Fruit fly (Drosophila melanogaster) whole organism, embryonic: ENCODE results near the gene CG17768.

Experiments used
- Antp ChIP-seq: fragments of 200-800 bp; sonication (Bioruptor generic); optimal IDR thresholded peaks from 3 replicates; lab custom pipeline; 2016; ENCODE audit warnings: missing biosample characterization, missing genetic modification characterization
- B-H1 ChIP-seq: fragments of 200-800 bp; sonication (Bioruptor generic); IDR thresholded peaks from 3 replicates; pipeline ENCODE4 v1.3.6; 2022; ENCODE audit warnings: missing biosample characterization, missing genetic modification characterization
- Blimp-1 ChIP-seq: fragments of 200-800 bp; sonication (Bioruptor generic); optimal IDR thresholded peaks from 3 replicates; lab custom pipeline; 2018; ENCODE audit warnings: missing biosample characterization, missing genetic modification characterization, mild to moderate bottlenecking, moderate library complexity, missing genetic modification reagents
- BtbVII ChIP-seq: fragments of 200-800 bp; sonication (Bioruptor generic); optimal IDR thresholded peaks from 3 replicates; lab custom pipeline; 2017; ENCODE audit warnings: missing biosample characterization, mild to moderate bottlenecking, missing genetic modification characterization
- CG10366 ChIP-seq: fragments of 200-800 bp; sonication (Bioruptor generic); IDR thresholded peaks from 2 replicates; pipeline ENCODE4 v1.3.6; 2022; ENCODE audit warnings: missing biosample characterization, missing genetic modification characterization
- CG10565 ChIP-seq: fragments of 200-800 bp; sonication (Bioruptor generic); optimal IDR thresholded peaks from 3 replicates; lab custom pipeline; 2016; ENCODE audit warnings: missing biosample characterization, mild to moderate bottlenecking, missing genetic modification characterization
- CG11504 ChIP-seq: fragments of 200-800 bp; sonication (Bioruptor generic); optimal IDR thresholded peaks from 3 replicates; lab custom pipeline; 2019; ENCODE audit warnings: missing biosample characterization, mild to moderate bottlenecking, missing genetic modification characterization, moderate library complexity
- CG12104 ChIP-seq: fragments of 200-800 bp; sonication (Bioruptor generic); optimal IDR thresholded peaks from 3 replicates; lab custom pipeline; 2016; ENCODE audit warnings: missing biosample characterization, missing genetic modification characterization
- CG14710 ChIP-seq: fragments of 200-800 bp; sonication (Bioruptor generic); optimal IDR thresholded peaks from 3 replicates; lab custom pipeline; 2019; ENCODE audit warnings: missing biosample characterization, mild to moderate bottlenecking, missing genetic modification characterization, moderate library complexity
- CG16863 ChIP-seq: fragments of 200-800 bp; sonication (Bioruptor generic); optimal IDR thresholded peaks from 3 replicates; lab custom pipeline; 2016; ENCODE audit warnings: missing biosample characterization, missing genetic modification characterization
- CG2712 ChIP-seq: fragments of 200-800 bp; optimal IDR thresholded peaks from 3 replicates; lab custom pipeline; 2019; ENCODE audit warnings: missing biosample characterization, mild to moderate bottlenecking, missing genetic modification characterization, moderate library complexity
- CG30431 ChIP-seq: fragments of 200-800 bp; sonication (Bioruptor generic); optimal IDR thresholded peaks from 2 replicates; lab custom pipeline; 2017; ENCODE audit warnings: missing biosample characterization, missing genetic modification characterization
- CG3065 ChIP-seq: fragments of 200-800 bp; sonication (Bioruptor generic); optimal IDR thresholded peaks from 2 replicates; lab custom pipeline; 2016; ENCODE audit warnings: missing biosample characterization, missing genetic modification characterization
- CG31224 ChIP-seq: fragments of 200-800 bp; sonication (Bioruptor generic); IDR thresholded peaks from 2 replicates; pipeline ENCODE4 v1.3.6; 2022; ENCODE audit warnings: missing biosample characterization, missing genetic modification characterization
- CG31441 ChIP-seq: fragments of 200-800 bp; sonication (Bioruptor generic); IDR thresholded peaks from 2 replicates; pipeline ENCODE4 v1.3.6; 2022; ENCODE audit warnings: missing biosample characterization, missing genetic modification characterization
- CG34422 ChIP-seq: fragments of 200-800 bp; sonication (Bioruptor generic); IDR thresholded peaks from 3 replicates; pipeline ENCODE4 v1.3.6; 2022; ENCODE audit warnings: missing biosample characterization, missing genetic modification characterization
- CG3838 ChIP-seq: fragments of 200-800 bp; sonication (Bioruptor generic); optimal IDR thresholded peaks from 3 replicates; lab custom pipeline; 2016; ENCODE audit warnings: missing biosample characterization, missing genetic modification characterization
- CG4730 ChIP-seq: fragments of 200-800 bp; sonication (Bioruptor generic); IDR thresholded peaks from 2 replicates; pipeline ENCODE4 v1.3.6; 2022; ENCODE audit warnings: missing biosample characterization, missing genetic modification characterization
- CG4820 ChIP-seq: fragments of 200-800 bp; sonication (Bioruptor generic); optimal IDR thresholded peaks from 3 replicates; lab custom pipeline; 2016; ENCODE audit warnings: missing biosample characterization, missing genetic modification characterization
- CG6813 ChIP-seq: fragments of 200-800 bp; sonication (Bioruptor generic); optimal IDR thresholded peaks from 2 replicates; lab custom pipeline; 2017; ENCODE audit warnings: missing biosample characterization, missing genetic modification characterization, mild to moderate bottlenecking, moderate library complexity, missing genetic modification reagents
- CG7928 ChIP-seq: fragments of 200-800 bp; sonication (Bioruptor generic); optimal IDR thresholded peaks from 2 replicates; lab custom pipeline; 2017; ENCODE audit warnings: missing biosample characterization, mild to moderate bottlenecking, missing genetic modification characterization
- CG9797 ChIP-seq: fragments of 200-800 bp; sonication (Bioruptor generic); optimal IDR thresholded peaks from 3 replicates; lab custom pipeline; 2018; ENCODE audit warnings: missing biosample characterization, mild to moderate bottlenecking, missing genetic modification characterization
- Doc3 ChIP-seq: fragments of 200-800 bp; sonication (Bioruptor generic); IDR thresholded peaks from 3 replicates; pipeline ENCODE4 v1.3.6; 2022; ENCODE audit warnings: missing biosample characterization, missing genetic modification characterization; ENCODE audit not compliant: partially characterized antibody
- Dp ChIP-seq: fragments of 200-800 bp; sonication (Bioruptor generic); optimal IDR thresholded peaks from 2 replicates; lab custom pipeline; 2018; ENCODE audit warnings: missing biosample characterization, mild to moderate bottlenecking, missing genetic modification characterization, moderate library complexity
- GATAe ChIP-seq: fragments of 200-800 bp; sonication (Bioruptor generic); conservative IDR thresholded peaks from 2 replicates; pipeline ENCODE4 v1.3.6; 2022; ENCODE audit warnings: missing biosample characterization, missing genetic modification characterization
- Hmx ChIP-seq: fragments of 200-800 bp; sonication (Bioruptor generic); optimal IDR thresholded peaks from 2 replicates; lab custom pipeline; 2016; ENCODE audit warnings: missing biosample characterization, missing genetic modification characterization
- Hr51 ChIP-seq, 2 experiments: fragments of 200-800 bp; sonication (Bioruptor generic); optimal IDR thresholded peaks; 2 replicates in 1 of 2; 3 replicates in 1 of 2; lab custom pipeline; 2016 to 2018; ENCODE audit warnings: missing biosample characterization in 2 of 2, missing genetic modification characterization in 2 of 2, mild to moderate bottlenecking in 1 of 2, moderate library complexity in 1 of 2
- Med ChIP-seq: fragments of 200-800 bp; sonication (Bioruptor generic); peaks from one replicate; lab custom pipeline; 2016; ENCODE audit warnings: missing biosample characterization, missing genetic modification characterization, mild to moderate bottlenecking, inconsistent platforms, moderate library complexity
- Meics ChIP-seq: fragments of 200-800 bp; sonication (Bioruptor generic); optimal IDR thresholded peaks from 2 replicates; lab custom pipeline; 2017; ENCODE audit warnings: missing biosample characterization, mild to moderate bottlenecking, missing genetic modification characterization
- Optix ChIP-seq: fragments of 200-800 bp; sonication (Bioruptor generic); IDR thresholded peaks from 3 replicates; pipeline ENCODE4 v1.3.6; 2022; ENCODE audit warnings: missing biosample characterization, missing genetic modification characterization
- Rx ChIP-seq: fragments of 200-800 bp; sonication (Bioruptor generic); IDR thresholded peaks from 2 replicates; pipeline ENCODE4 v1.3.6; 2022; ENCODE audit warnings: missing biosample characterization, missing genetic modification characterization
- Trl ChIP-seq, 3 experiments: fragments of >200 bp in 2 of 3; fragments of 200-800 bp in 1 of 3; sonication (Bioruptor generic) in 1 of 3; optimal IDR thresholded peaks; 2 replicates in 1 of 3; 3 replicates in 2 of 3; lab custom pipeline; 2016 to 2017; ENCODE audit warnings: missing biosample characterization in 1 of 3, missing genetic modification characterization in 1 of 3
- aop ChIP-seq: fragments of 200-800 bp; sonication (Bioruptor generic); IDR thresholded peaks from 2 replicates; pipeline ENCODE4 v1.3.6; 2022; ENCODE audit warnings: missing biosample characterization, missing genetic modification characterization
- ase ChIP-seq: fragments of 200-800 bp; sonication (Bioruptor generic); IDR thresholded peaks from 3 replicates; pipeline ENCODE4 v1.3.6; 2022; ENCODE audit warnings: missing biosample characterization, missing genetic modification characterization
- chif ChIP-seq, 2 experiments: fragments of 200-800 bp; sonication (Bioruptor generic); optimal IDR thresholded peaks; 3 replicates each; lab custom pipeline; 2016; ENCODE audit warnings: missing biosample characterization in 2 of 2, missing genetic modification characterization in 2 of 2
- da ChIP-seq: fragments of 200-800 bp; sonication (Bioruptor generic); optimal IDR thresholded peaks from 2 replicates; lab custom pipeline; 2016; ENCODE audit warnings: missing biosample characterization, missing genetic modification characterization
- her ChIP-seq: fragments of 200-800 bp; sonication (Bioruptor generic); optimal IDR thresholded peaks from 2 replicates; lab custom pipeline; 2016; ENCODE audit warnings: missing biosample characterization, missing genetic modification characterization
- jigr1 ChIP-seq: fragments of 200-800 bp; sonication (Bioruptor generic); IDR thresholded peaks from 3 replicates; pipeline ENCODE4 v1.3.6; 2022; ENCODE audit warnings: missing biosample characterization, missing genetic modification characterization
- ken ChIP-seq: fragments of 200-800 bp; sonication (Bioruptor generic); IDR thresholded peaks from 3 replicates; pipeline ENCODE4 v1.3.6; 2022; ENCODE audit warnings: missing biosample characterization, missing genetic modification characterization
- kni ChIP-seq: fragments of 200-800 bp; sonication (Bioruptor generic); optimal IDR thresholded peaks from 3 replicates; lab custom pipeline; 2017; ENCODE audit warnings: mild to moderate bottlenecking, missing biosample characterization, missing genetic modification reagents, missing genetic modification characterization
- pho ChIP-seq: fragments of 200-800 bp; sonication (Bioruptor generic); optimal IDR thresholded peaks from 2 replicates; lab custom pipeline; 2016; ENCODE audit warnings: missing biosample characterization, missing genetic modification characterization
- pros ChIP-seq: fragments of 200-800 bp; sonication (Bioruptor generic); optimal IDR thresholded peaks from 3 replicates; lab custom pipeline; 2019; ENCODE audit warnings: missing biosample characterization, mild to moderate bottlenecking, missing genetic modification characterization, moderate library complexity
- pzg ChIP-seq: fragments of 200-800 bp; sonication (Bioruptor generic); optimal IDR thresholded peaks from 3 replicates; lab custom pipeline; 2018; ENCODE audit warnings: missing biosample characterization, mild to moderate bottlenecking, missing genetic modification characterization, moderate library complexity
- run ChIP-seq: fragments of 200-800 bp; sonication (Bioruptor generic); optimal IDR thresholded peaks from 3 replicates; lab custom pipeline; 2018; ENCODE audit warnings: missing biosample characterization, mild to moderate bottlenecking, missing genetic modification characterization
- sd ChIP-seq: fragments of 200-800 bp; sonication (Bioruptor generic); optimal IDR thresholded peaks from 3 replicates; lab custom pipeline; 2018; ENCODE audit warnings: missing biosample characterization, mild to moderate bottlenecking, missing genetic modification characterization, moderate library complexity
- slp2 ChIP-seq: fragments of 200-800 bp; sonication (Bioruptor generic); optimal IDR thresholded peaks from 2 replicates; lab custom pipeline; 2016; ENCODE audit warnings: missing biosample characterization, missing genetic modification characterization
- sug ChIP-seq: fragments of 200-800 bp; optimal IDR thresholded peaks from 2 replicates; lab custom pipeline; 2019; ENCODE audit warnings: missing biosample characterization, mild to moderate bottlenecking, missing genetic modification characterization, moderate library complexity
- vnd ChIP-seq: fragments of 200-800 bp; sonication (Bioruptor generic); IDR thresholded peaks from 3 replicates; pipeline ENCODE4 v1.3.6; 2022; ENCODE audit warnings: missing biosample characterization, missing genetic modification characterization; ENCODE audit not compliant: partially characterized antibody
- zen2 ChIP-seq: fragments of 200-800 bp; sonication (Bioruptor generic); IDR thresholded peaks from 3 replicates; pipeline ENCODE4 v1.3.6; 2022; ENCODE audit warnings: missing biosample characterization, missing genetic modification characterization; ENCODE audit not compliant: partially characterized antibody

CG17768 gene

DNA sequence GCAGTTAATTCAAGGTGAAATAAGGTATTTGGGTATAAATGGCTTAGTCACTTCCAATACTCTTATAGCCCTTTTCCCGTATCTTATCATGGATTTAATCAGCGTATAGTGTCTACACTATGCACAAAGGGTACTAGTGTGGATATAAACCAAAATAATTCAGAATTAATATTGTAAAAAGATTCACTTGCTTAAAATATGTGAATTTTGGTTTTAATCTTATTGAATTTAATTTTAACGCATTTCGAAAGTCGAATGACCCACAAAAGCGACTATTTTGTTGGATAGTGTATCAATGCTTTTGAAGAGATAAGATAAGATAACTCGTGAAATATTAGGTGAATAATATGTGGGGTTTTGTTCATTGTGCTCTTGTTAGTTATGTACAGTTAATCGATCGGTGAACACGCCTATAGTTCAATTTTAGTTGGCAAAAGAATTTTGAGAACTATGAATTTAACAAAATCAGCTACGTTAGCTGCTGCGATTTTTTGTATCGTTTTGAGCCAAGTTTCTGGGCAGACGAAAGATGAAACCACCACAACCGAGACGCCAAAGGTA, 23.0 kb downstream of the CG17768 start, which contains the start of gene CG5096 (continued):
- no peak for TF ChIP-seq CG10565 (GFP tag; lab: Kevin White, UChicago)
- peak; percentile 87 for TF ChIP-seq CG31441 (GFP tag; lab: Robert Waterston, UW)
- no peak for TF ChIP-seq kni (GFP tag; lab: Kevin White, UChicago)
- peak; percentile 49 for TF ChIP-seq CG3838
- peak; percentile 71 for TF ChIP-seq CG16863
- peak; percentile 81; the same call in 2 of the 3 replicates for TF ChIP-seq ken
- TF ChIP-seq pros (GFP tag; lab: Kevin White, UChicago): no peak
- TF ChIP-seq GATAe (GFP tag; lab: Robert Waterston, UW): peak; percentile 100
- peak; percentile 85 for TF ChIP-seq Blimp-1 (GFP tag; lab: Kevin White, UChicago)
- peak; percentile 32 for TF ChIP-seq CG3065
- TF ChIP-seq CG14710 (tag; lab: Kevin White, UChicago): peak; percentile 67
- no peak for TF ChIP-seq Trl (optimal IDR thresholded peaks at IDR 0.05; lab: Kevin White, UChicago)
- TF ChIP-seq Trl (GFP tag; optimal IDR thresholded peaks at IDR 0.05; lab: Kevin White, UChicago): peak; percentile 74
- TF ChIP-seq CG7928 (GFP tag; lab: Kevin White, UChicago): peak; percentile 41
- peak; percentile 89 for TF ChIP-seq sug
- peak; percentile 72; the same call in 1 of the 2 replicates for TF ChIP-seq CG31224
- peak; percentile 77; the same call in 2 of the 3 replicates for TF ChIP-seq ase
- peak; percentile 91 for TF ChIP-seq CG10366 (GFP tag; lab: Robert Waterston, UW)
- TF ChIP-seq B-H1: peak; percentile 85
- TF ChIP-seq CG2712 (tag; lab: Kevin White, UChicago): peak; percentile 90
- TF ChIP-seq CG34422 (GFP tag; lab: Robert Waterston, UW): peak; percentile 91
- TF ChIP-seq da (GFP tag; lab: Kevin White, UChicago): peak; percentile 66
- TF ChIP-seq chif (GFP tag; optimal IDR thresholded peaks at IDR 0.05; lab: Kevin White, UChicago): peak; percentile 62 to 64
- TF ChIP-seq CG6813 (GFP tag; lab: Kevin White, UChicago): peak; percentile 87
- peak; percentile 82 for TF ChIP-seq her (GFP tag; lab: Kevin White, UChicago)
- TF ChIP-seq CG12104: peak; percentile 66
- TF ChIP-seq sd (tag; lab: Kevin White, UChicago): peak; percentile 91
- no peak for TF ChIP-seq Doc3 (GFP tag; lab: Robert Waterston, UW)
- TF ChIP-seq run (tag; lab: Kevin White, UChicago): peak; percentile 83
- TF ChIP-seq CG4820 (GFP tag; lab: Kevin White, UChicago): peak; percentile 67
- TF ChIP-seq zen2 (GFP tag; lab: Robert Waterston, UW): no peak
- peak; percentile 58 to 93 for TF ChIP-seq Hr51 (GFP tag; optimal IDR thresholded peaks at IDR 0.05; lab: Kevin White, UChicago)
- TF ChIP-seq CG30431: peak; percentile 52
- 0 out of 3 replicates have a peak, but pooled peaks have one; percentile 47 for TF ChIP-seq jigr1 (GFP tag; lab: Robert Waterston, UW)
- TF ChIP-seq slp2 (GFP tag; lab: Kevin White, UChicago): peak; percentile 47
- peak; percentile 97 for TF ChIP-seq Med
- peak; percentile 91 for TF ChIP-seq Meics (GFP tag; lab: Kevin White, UChicago)
- TF ChIP-seq Optix (GFP tag; lab: Robert Waterston, UW): no peak
- peak; percentile 69 for TF ChIP-seq Hmx (GFP tag; lab: Kevin White, UChicago)
- TF ChIP-seq Dp (GFP tag; lab: Kevin White, UChicago): no peak
- TF ChIP-seq aop (GFP tag; lab: Robert Waterston, UW): no peak
- peak; percentile 92 for TF ChIP-seq CG11504 (tag; lab: Kevin White, UChicago)
- TF ChIP-seq BtbVII (GFP tag; lab: Kevin White, UChicago): peak; percentile 90
- TF ChIP-seq Rx (GFP tag; lab: Robert Waterston, UW): no peak
- TF ChIP-seq pho (GFP tag; lab: Kevin White, UChicago): peak; percentile 84
- no peak for TF ChIP-seq vnd (GFP tag; lab: Robert Waterston, UW)
- TF ChIP-seq CG4730 (GFP tag; lab: Robert Waterston, UW): peak; percentile 80
- peak; percentile 48 for TF ChIP-seq Antp (GFP tag; lab: Kevin White, UChicago)
- TF ChIP-seq CG9797 (GFP tag; lab: Kevin White, UChicago): no peak
- peak; percentile 10 for TF ChIP-seq pzg
